Fruit fly (Drosophila melanogaster) whole organism, pupa: ENCODE results near the gene Edem2.
A peak's percentile ranks its signal among the peaks of the same experiment; 100 is the strongest.

Experiments used
- CG10348 ChIP-seq: fragments of 200-800 bp; sonication (Bioruptor generic); IDR thresholded peaks from 2 replicates; pipeline ENCODE4 v1.3.6; 2022; ENCODE audit warnings: missing biosample characterization, missing genetic modification characterization
- CG12605 ChIP-seq: fragments of 200-800 bp; sonication (Bioruptor generic); IDR thresholded peaks from 2 replicates; pipeline ENCODE4 v1.3.6; 2022; ENCODE audit warnings: missing biosample characterization, missing genetic modification characterization
- CG13204 ChIP-seq: fragments of 200-800 bp; sonication (Bioruptor generic); optimal IDR thresholded peaks from 2 replicates; lab custom pipeline; 2018; ENCODE audit warnings: missing biosample characterization, mild to moderate bottlenecking, missing genetic modification characterization, moderate library complexity
- CG14655 ChIP-seq: fragments of 200-800 bp; sonication (Bioruptor generic); optimal IDR thresholded peaks from 3 replicates; lab custom pipeline; 2017; ENCODE audit warnings: mild to moderate bottlenecking, missing biosample characterization, missing genetic modification reagents, missing genetic modification characterization
- CG15710 ChIP-seq: fragments of 200-800 bp; sonication (Bioruptor generic); optimal IDR thresholded peaks from 2 replicates; lab custom pipeline; 2018; ENCODE audit warnings: missing biosample characterization, mild to moderate bottlenecking, missing genetic modification characterization, moderate library complexity
- CG17806 ChIP-seq: fragments of 200-800 bp; sonication (Bioruptor generic); optimal IDR thresholded peaks from 2 replicates; lab custom pipeline; 2018; ENCODE audit warnings: missing biosample characterization, mild to moderate bottlenecking, missing genetic modification characterization, moderate library complexity
- CG32121 ChIP-seq: fragments of 200-800 bp; sonication (Bioruptor generic); IDR thresholded peaks from 2 replicates; pipeline ENCODE4 v1.3.6; 2022; ENCODE audit warnings: missing biosample characterization, missing genetic modification characterization
- CG34367 ChIP-seq: fragments of 200-800 bp; sonication (Bioruptor generic); optimal IDR thresholded peaks from 2 replicates; lab custom pipeline; 2018; ENCODE audit warnings: missing biosample characterization, mild to moderate bottlenecking, missing genetic modification characterization
- CG4496 ChIP-seq: fragments of 200-800 bp; sonication (Bioruptor generic); IDR thresholded peaks from 3 replicates; pipeline ENCODE4 v1.3.6; 2022; ENCODE audit warnings: missing biosample characterization, missing genetic modification characterization
- CG8159 ChIP-seq: fragments of 200-800 bp; sonication (Bioruptor generic); optimal IDR thresholded peaks from 3 replicates; lab custom pipeline; 2018; ENCODE audit warnings: missing biosample characterization, mild to moderate bottlenecking, missing genetic modification characterization, moderate library complexity
- CG8301 ChIP-seq: fragments of 200-800 bp; sonication (Bioruptor generic); optimal IDR thresholded peaks from 2 replicates; lab custom pipeline; 2018; ENCODE audit warnings: missing biosample characterization, mild to moderate bottlenecking, missing genetic modification characterization
- CG9948 ChIP-seq: fragments of 200-800 bp; sonication (Bioruptor generic); optimal IDR thresholded peaks from 2 replicates; lab custom pipeline; 2018; ENCODE audit warnings: missing biosample characterization, mild to moderate bottlenecking, missing genetic modification characterization, moderate library complexity
- D1 ChIP-seq: fragments of 200-800 bp; sonication (Bioruptor generic); optimal IDR thresholded peaks from 2 replicates; lab custom pipeline; 2018; ENCODE audit warnings: missing biosample characterization, mild to moderate bottlenecking, missing genetic modification characterization, moderate library complexity
- EcR ChIP-seq: fragments of 200-800 bp; sonication (Bioruptor generic); optimal IDR thresholded peaks from 3 replicates; lab custom pipeline; 2019; ENCODE audit warnings: missing biosample characterization, missing genetic modification characterization, mild to moderate bottlenecking, moderate library complexity, missing genetic modification reagents
- Ets98B ChIP-seq: fragments of 200-800 bp; sonication (Bioruptor generic); IDR thresholded peaks from 2 replicates; pipeline ENCODE4 v1.3.6; 2022; ENCODE audit warnings: missing biosample characterization, missing genetic modification characterization
- Pif1A ChIP-seq: fragments of 200-800 bp; sonication (Bioruptor generic); optimal IDR thresholded peaks from 3 replicates; lab custom pipeline; 2016; ENCODE audit warnings: missing biosample characterization, missing genetic modification characterization
- Pif1B ChIP-seq: fragments of 200-800 bp; sonication (Bioruptor generic); optimal IDR thresholded peaks from 3 replicates; lab custom pipeline; 2016; ENCODE audit warnings: missing biosample characterization, missing genetic modification characterization
- Snoo ChIP-seq: fragments of 200-800 bp; sonication (Bioruptor generic); optimal IDR thresholded peaks from 3 replicates; lab custom pipeline; 2017; ENCODE audit warnings: missing biosample characterization, mild to moderate bottlenecking, missing genetic modification characterization, inconsistent platforms
- fd96Ca ChIP-seq: fragments of 200-800 bp; sonication (Bioruptor generic); IDR thresholded peaks from 3 replicates; pipeline ENCODE4 v1.3.6; 2022; ENCODE audit warnings: missing biosample characterization, missing genetic modification characterization
- gl ChIP-seq: fragments of 200-800 bp; sonication (Bioruptor generic); optimal IDR thresholded peaks from 2 replicates; lab custom pipeline; 2018; ENCODE audit warnings: missing biosample characterization, mild to moderate bottlenecking, missing genetic modification characterization
- rn ChIP-seq: fragments of 200-800 bp; sonication (Bioruptor generic); IDR thresholded peaks from 2 replicates; pipeline ENCODE4 v1.3.6; 2022; ENCODE audit warnings: missing biosample characterization, missing genetic modification characterization

Edem2 gene

DNA sequence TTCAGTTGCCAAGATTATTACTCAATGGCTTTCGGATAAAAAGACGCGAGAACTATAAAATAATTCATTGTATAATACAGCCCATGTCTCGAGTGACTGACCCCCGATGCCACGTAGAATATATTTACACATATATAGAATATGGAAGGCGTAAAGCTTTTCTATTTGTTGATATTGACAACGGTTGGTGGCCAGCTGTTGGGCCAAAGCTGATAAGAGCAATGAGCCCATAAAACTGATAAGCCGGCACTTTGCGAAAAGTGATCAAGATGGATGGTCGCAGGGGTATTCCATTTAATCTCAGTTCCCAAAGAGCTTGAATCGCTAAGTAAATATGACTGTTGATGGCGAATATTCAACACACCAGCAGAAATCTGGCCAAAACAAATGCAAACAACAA, 1.5 kb upstream of the Edem2 start:
- TF ChIP-seq CG17806 (no peak), EcR (GFP tag; lab: Kevin White, UChicago) (peak; percentile 91)

DNA sequence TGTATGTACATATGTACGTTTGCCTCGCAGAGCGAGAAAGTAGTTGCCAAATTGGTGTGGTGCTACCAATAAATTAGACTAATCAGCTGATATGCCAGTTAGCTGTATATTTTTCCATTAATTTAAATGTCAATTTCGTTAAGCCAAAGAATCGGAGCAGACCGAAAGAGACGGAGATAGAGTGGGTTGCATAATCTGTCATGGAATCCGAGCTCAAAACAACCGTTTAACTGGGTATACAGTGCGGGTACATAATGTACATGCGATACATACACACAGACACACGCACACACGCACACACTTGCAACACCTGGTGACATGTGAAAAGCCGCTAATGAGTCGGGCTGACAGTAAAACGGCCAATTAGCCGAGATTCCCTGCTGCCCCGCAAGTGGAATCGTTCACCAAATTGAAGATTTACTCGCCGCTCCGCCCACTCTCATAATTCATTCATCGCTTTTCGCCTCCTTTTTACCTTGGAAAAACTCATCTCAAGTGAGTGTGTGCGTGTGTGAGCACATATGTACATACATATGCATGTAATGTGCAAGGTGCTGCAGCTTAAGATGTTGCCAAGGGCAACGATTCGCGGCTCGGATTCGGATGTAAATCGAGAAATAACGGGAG, 836 bp upstream of the Edem2 start:
- no peak for TF ChIP-seq fd96Ca

DNA sequence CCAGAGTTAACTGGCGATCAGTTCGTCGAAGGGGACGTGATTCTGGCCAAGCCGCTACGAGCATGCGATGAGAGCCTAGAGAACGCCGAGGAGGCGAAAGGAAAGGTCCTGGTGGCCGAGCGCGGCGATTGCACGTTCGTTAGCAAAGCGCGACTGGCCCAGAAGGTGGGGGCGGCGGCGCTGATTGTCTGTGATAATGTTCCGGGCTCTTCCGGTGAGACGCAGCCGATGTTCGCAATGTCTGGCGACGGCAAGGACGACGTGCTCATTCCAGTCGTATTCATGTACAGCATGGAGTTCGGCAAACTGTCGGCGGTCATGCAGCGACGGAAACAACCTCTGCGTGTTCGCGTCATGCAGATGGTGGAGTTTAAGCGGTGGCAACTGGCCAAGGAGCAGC, 3.8 kb downstream of the Edem2 start:
- TF ChIP-seq CG15710 (tag; lab: Kevin White, UChicago) (no peak), D1 (tag; lab: Kevin White, UChicago) (no peak)
- TF ChIP-seq, all 21 proteins: peak for 0

DNA sequence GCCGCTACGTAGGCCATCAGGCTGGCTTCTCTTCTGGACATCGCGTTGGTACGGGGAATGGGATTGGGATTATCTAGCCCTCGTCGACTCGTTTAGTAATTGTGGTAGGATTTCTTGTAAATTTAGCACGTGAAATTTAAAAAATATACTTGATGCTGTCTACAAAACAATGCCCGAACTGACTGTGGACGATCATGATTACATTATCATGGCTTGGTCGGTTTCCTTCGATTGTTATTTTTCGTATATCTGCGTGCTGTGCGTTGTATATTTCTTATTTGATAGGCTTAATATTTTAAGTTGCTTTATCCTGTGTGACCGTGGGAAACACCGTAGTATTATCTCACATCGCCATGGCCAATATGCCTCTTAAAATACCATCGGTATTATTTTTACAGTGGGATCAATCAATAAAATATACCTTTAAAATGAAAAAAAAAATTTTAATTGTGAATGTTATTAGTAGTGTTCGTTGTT, 11.0 kb downstream of the Edem2 start, which contains the start of gene CG16972:
CG16972 (minus strand) TSS at position 336 of the 477 bp plus-strand sequence.
- TF ChIP-seq D1 (tag; lab: Kevin White, UChicago), result no peak
- TF ChIP-seq CG32121 (GFP tag; lab: Robert Waterston, UW), result no peak
- TF ChIP-seq Pif1B (GFP tag; lab: Kevin White, UChicago), result no peak
- peak; percentile 7; the same call in 1 of the 2 replicates for TF ChIP-seq CG12605 (GFP tag; lab: Robert Waterston, UW)
- no peak for TF ChIP-seq CG17806
- TF ChIP-seq rn (GFP tag; lab: Robert Waterston, UW), result no peak
- TF ChIP-seq CG10348 (GFP tag; lab: Robert Waterston, UW), result no peak
- TF ChIP-seq CG34367 (tag; lab: Kevin White, UChicago), result no peak
- no peak for TF ChIP-seq CG15710 (tag; lab: Kevin White, UChicago)

DNA sequence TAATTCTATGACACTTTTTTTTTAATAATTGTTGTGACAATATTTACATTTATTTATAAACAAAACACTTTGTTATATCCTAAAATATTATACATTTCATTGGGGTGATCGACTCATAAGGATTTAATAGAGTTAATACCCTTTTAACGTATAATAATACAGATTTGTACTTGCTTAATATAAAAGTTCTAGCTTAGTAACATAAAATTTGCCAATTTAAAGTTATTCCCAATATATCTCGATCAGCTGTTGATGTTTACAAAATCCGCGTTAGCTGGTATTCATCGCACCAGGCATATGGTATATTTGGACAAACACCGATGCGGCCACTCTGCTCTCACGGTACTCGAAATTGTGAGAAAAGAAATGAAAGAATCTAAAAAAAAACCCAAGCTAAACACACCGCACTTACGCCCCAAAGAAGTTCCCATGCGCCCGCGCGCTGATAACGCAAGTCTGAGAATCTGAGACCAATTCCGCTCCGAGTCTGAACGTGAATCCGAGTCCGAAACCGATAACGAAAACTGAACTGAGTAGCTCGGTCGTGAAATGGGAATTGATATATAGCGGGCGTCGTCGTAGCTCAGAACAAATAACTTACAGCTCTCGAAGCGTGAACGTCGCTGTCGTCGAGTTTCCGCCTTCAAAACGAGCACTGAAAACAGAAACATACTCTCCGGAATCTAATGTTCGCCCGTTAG, 11.6 kb downstream of the Edem2 start, which contains the start of gene Pect:
Pect (plus strand) TSS at position 326 of the 701 bp plus-strand sequence.
- TF ChIP-seq CG17806, result no peak
- TF ChIP-seq CG8159 (tag; lab: Kevin White, UChicago), result no peak
- peak; percentile 7 for TF ChIP-seq gl (tag; lab: Kevin White, UChicago)
- no peak for TF ChIP-seq CG14655 (GFP tag; lab: Kevin White, UChicago)
- TF ChIP-seq CG34367 (tag; lab: Kevin White, UChicago), result no peak
- TF ChIP-seq CG9948 (tag; lab: Kevin White, UChicago), result no peak
- no peak for TF ChIP-seq CG13204 (GFP tag; lab: Kevin White, UChicago)
- no peak for TF ChIP-seq rn (GFP tag; lab: Robert Waterston, UW)
- TF ChIP-seq CG12605 (GFP tag; lab: Robert Waterston, UW), result peak; percentile 62
- TF ChIP-seq Pif1B (GFP tag; lab: Kevin White, UChicago), result no peak
- no peak for TF ChIP-seq Snoo (tag; lab: Kevin White, UChicago)
- TF ChIP-seq EcR (GFP tag; lab: Kevin White, UChicago), result peak; percentile 52
- TF ChIP-seq fd96Ca, result peak; percentile 38; the same call in 1 of the 3 replicates
- TF ChIP-seq Pif1A (GFP tag; lab: Kevin White, UChicago), result no peak
- peak; percentile 28 for TF ChIP-seq CG15710 (tag; lab: Kevin White, UChicago)
- no peak for TF ChIP-seq CG4496 (GFP tag; lab: Robert Waterston, UW)
- TF ChIP-seq Ets98B (GFP tag; lab: Robert Waterston, UW), result peak; percentile 54; the same call in 1 of the 2 replicates

DNA sequence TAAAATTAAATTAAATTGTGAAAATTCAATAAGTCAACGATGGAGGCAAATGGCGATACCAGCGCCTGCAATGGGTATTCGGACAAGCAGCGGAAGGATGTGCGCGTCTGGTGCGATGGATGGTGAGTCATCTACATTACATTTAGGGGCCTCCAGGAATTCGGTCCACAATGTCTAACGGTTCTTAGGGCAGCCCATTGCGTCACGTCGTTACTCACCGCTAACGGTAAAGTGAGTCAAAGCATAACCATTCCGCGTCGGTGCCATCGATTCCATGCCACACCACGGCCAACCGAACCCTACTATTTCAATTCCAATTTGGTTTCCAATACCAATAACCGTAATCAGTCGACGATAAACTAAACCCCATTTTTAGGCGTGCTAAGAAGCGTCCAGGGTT, 12.2 kb downstream of the Edem2 start:
- TF ChIP-seq Pif1A (GFP tag; lab: Kevin White, UChicago), result no peak
- TF ChIP-seq CG8159 (tag; lab: Kevin White, UChicago), result no peak
- no peak for TF ChIP-seq Pif1B (GFP tag; lab: Kevin White, UChicago)
- no peak for TF ChIP-seq CG15710 (tag; lab: Kevin White, UChicago)
- no peak for TF ChIP-seq CG4496 (GFP tag; lab: Robert Waterston, UW)

DNA sequence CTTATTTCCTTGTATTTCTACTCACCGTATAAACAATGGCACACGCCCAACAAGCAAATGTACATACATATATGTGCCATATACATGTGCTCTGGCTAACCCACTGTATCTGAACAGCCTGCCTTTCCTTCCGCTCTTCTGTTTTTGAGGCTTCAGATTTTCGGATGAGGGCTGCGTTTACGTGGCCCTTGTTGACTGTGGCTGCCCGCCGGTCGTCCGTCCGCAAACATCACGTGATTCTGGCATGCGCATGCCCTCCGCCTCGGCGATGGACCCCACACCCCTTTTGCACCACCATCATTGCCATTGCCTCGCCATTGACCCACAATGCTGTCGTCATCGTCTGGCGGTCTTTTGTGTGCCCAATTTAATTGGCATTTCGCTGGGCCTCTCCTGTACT, 13.3 kb downstream of the Edem2 start:
- no peak for TF ChIP-seq CG15710 (tag; lab: Kevin White, UChicago)
- TF ChIP-seq CG32121 (GFP tag; lab: Robert Waterston, UW), result peak; percentile 45; the same call in 1 of the 2 replicates
- peak; percentile 48 for TF ChIP-seq Snoo (tag; lab: Kevin White, UChicago)
- no peak for TF ChIP-seq CG9948 (tag; lab: Kevin White, UChicago)
- peak; percentile 3 for TF ChIP-seq gl (tag; lab: Kevin White, UChicago)
- no peak for TF ChIP-seq CG17806
- no peak for TF ChIP-seq CG14655 (GFP tag; lab: Kevin White, UChicago)
- TF ChIP-seq rn (GFP tag; lab: Robert Waterston, UW), result no peak
- no peak for TF ChIP-seq D1 (tag; lab: Kevin White, UChicago)
- TF ChIP-seq CG8301 (tag; lab: Kevin White, UChicago), result no peak
- TF ChIP-seq CG10348 (GFP tag; lab: Robert Waterston, UW), result no peak
- 0 out of 2 replicates have a peak, but pooled peaks have one; percentile 10 for TF ChIP-seq CG12605 (GFP tag; lab: Robert Waterston, UW)
- TF ChIP-seq EcR (GFP tag; lab: Kevin White, UChicago), result peak; percentile 49
- TF ChIP-seq CG4496 (GFP tag; lab: Robert Waterston, UW), result no peak
- no peak for TF ChIP-seq Pif1A (GFP tag; lab: Kevin White, UChicago)
- peak; percentile 44; the same call in 1 of the 3 replicates for TF ChIP-seq fd96Ca
- TF ChIP-seq CG8159 (tag; lab: Kevin White, UChicago), result no peak
- TF ChIP-seq CG13204 (GFP tag; lab: Kevin White, UChicago), result peak; percentile 54
- no peak for TF ChIP-seq CG34367 (tag; lab: Kevin White, UChicago)
- no peak for TF ChIP-seq Pif1B (GFP tag; lab: Kevin White, UChicago)
- TF ChIP-seq Ets98B (GFP tag; lab: Robert Waterston, UW), result peak; percentile 9; the same call in 1 of the 2 replicates
